Fruit fly (Drosophila melanogaster) whole organism, wandering third instar larva: Measurements from ENCODE around the gene CG1544.

ENCODE experiments used
- Dfd ChIP-seq: fragments of >200 bp; optimal IDR thresholded peaks from 2 replicates; lab custom pipeline; 2017; ENCODE audit warnings: missing biosample characterization, missing genetic modification characterization
- GATAd ChIP-seq: sonication (Bioruptor generic); optimal IDR thresholded peaks from 2 replicates; lab custom pipeline; 2016; ENCODE audit warnings: missing biosample characterization, missing genetic modification characterization
- usp ChIP-seq: fragments of >200 bp; optimal IDR thresholded peaks from 2 replicates; lab custom pipeline; 2017; ENCODE audit warnings: missing biosample characterization, missing genetic modification characterization

DNA sequence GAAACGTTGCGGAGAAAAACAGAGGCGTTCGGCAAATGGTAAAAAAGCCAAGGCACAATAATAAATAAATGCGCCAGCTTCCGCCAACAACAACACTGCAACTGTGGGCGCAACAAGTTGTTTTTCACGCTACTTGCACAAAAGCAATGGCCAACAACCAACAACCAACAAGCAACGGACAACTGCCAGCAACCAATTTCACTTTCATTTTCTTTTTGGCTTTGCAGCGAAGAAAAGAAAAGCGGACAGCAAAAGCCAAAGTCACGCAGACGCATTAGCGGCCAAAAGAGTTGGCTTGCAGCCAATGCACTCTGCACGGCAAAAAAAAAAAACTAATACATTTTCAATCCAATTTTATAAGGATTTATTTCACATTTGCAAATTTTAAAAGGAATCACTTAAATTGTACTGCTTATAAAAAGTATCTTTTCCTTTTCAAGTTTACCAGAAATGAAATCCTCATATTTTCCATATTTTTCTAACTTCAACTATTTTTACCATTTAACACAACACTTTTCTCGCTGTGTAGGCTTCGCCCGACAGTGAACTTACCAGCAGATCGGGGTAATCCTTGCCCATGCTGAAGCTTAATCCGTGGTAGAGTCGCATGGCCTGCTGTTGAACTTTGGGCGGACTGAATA is 54.5 kb downstream of the CG1544 start:
- no peak for TF ChIP-seq Dfd (GFP tag; lab: Kevin White, UChicago)
- TF ChIP-seq usp (GFP tag; lab: Kevin White, UChicago), result no peak
- TF ChIP-seq GATAd, result no peak
